Worm (Caenorhabditis elegans) whole organism, L4 larva: ENCODE data around the gene F43C1.7.

Experiments
- F10B5.3 ChIP-seq: sonication (generic microtip); optimal IDR thresholded peaks from 2 replicates; lab custom pipeline; 2016; ENCODE audit warnings: mild to moderate bottlenecking, missing genetic modification characterization, missing compliant biosample characterization
- F37D6.2 ChIP-seq: sonication (generic microtip); optimal IDR thresholded peaks from 2 replicates; lab custom pipeline; 2016; ENCODE audit warnings: mild to moderate bottlenecking, missing genetic modification characterization, missing compliant biosample characterization
- T20F7.1 ChIP-seq: fragments of 200-800 bp; sonication (Bioruptor generic); optimal IDR thresholded peaks from 2 replicates; lab custom pipeline; 2018; ENCODE audit warnings: mild to moderate bottlenecking, missing genetic modification characterization, missing compliant biosample characterization
- Y48G9A.11 ChIP-seq: fragments of 200-800 bp; sonication (Bioruptor generic); IDR thresholded peaks from 2 replicates; pipeline ENCODE4 v1.3.6; 2022; ENCODE audit warnings: missing genetic modification reagents, missing genetic modification characterization, missing compliant biosample characterization
- Y5F2A.4 ChIP-seq: fragments of 200-800 bp; sonication (Bioruptor generic); optimal IDR thresholded peaks from 2 replicates; lab custom pipeline; 2018; ENCODE audit warnings: mild to moderate bottlenecking, missing genetic modification characterization, missing compliant biosample characterization
- Y75B8A.6 ChIP-seq: fragments of 200-800 bp; sonication (Bioruptor generic); IDR thresholded peaks from 2 replicates; pipeline ENCODE4 v1.3.6; 2022; ENCODE audit warnings: missing genetic modification reagents, missing genetic modification characterization, missing compliant biosample characterization
- ZK546.5 ChIP-seq, 2 experiments: sonication (generic microtip); optimal IDR thresholded peaks; 2 replicates each; lab custom pipeline; 2017; ENCODE audit warnings: missing biosample characterization in 2 of 2, missing genetic modification characterization in 2 of 2
- aha-1 ChIP-seq: fragments of 150-350 bp; peaks from one replicate; lab custom pipeline; 2014; ENCODE audit warnings: missing biosample characterization, missing genetic modification characterization
- ama-1 ChIP-seq: fragments of 150-350 bp; optimal IDR thresholded peaks from 2 replicates; lab custom pipeline; 2014; ENCODE audit warnings: inconsistent platforms, mixed read lengths
- arid-1 ChIP-seq: fragments of 200-800 bp; sonication (Bioruptor generic); conservative IDR thresholded peaks from 2 replicates; pipeline ENCODE4 v1.3.6; 2022; ENCODE audit warnings: missing genetic modification reagents, missing genetic modification characterization, missing compliant biosample characterization
- ceh-28 ChIP-seq: fragments of 150-350 bp; optimal IDR thresholded peaks from 2 replicates; lab custom pipeline; 2014; ENCODE audit warnings: missing biosample characterization, missing genetic modification reagents, missing genetic modification characterization
- ceh-44 ChIP-seq: fragments of 200-800 bp; sonication (Bioruptor generic); IDR thresholded peaks from 2 replicates; pipeline ENCODE4 v1.3.6; 2022; ENCODE audit warnings: missing genetic modification reagents, missing genetic modification characterization, missing compliant biosample characterization
- ces-1 ChIP-seq: fragments of 150-350 bp; sonication (generic microtip); optimal IDR thresholded peaks from 4 replicates; lab custom pipeline; 2014; ENCODE audit warnings: missing biosample characterization, missing genetic modification reagents, missing genetic modification characterization
- daf-8 ChIP-seq: fragments of 200-800 bp; sonication (Bioruptor generic); IDR thresholded peaks from 2 replicates; pipeline ENCODE4 v1.3.6; 2022; ENCODE audit warnings: missing genetic modification characterization, missing compliant biosample characterization
- duxl-1 ChIP-seq: sonication (generic microtip); optimal IDR thresholded peaks from 2 replicates; lab custom pipeline; 2016; ENCODE audit warnings: mild to moderate bottlenecking, missing genetic modification characterization, moderate library complexity, missing compliant biosample characterization; ENCODE audit not compliant: poor library complexity
- egl-27 ChIP-seq: sonication (generic microtip); optimal IDR thresholded peaks from 3 replicates; lab custom pipeline; 2017; ENCODE audit warnings: missing biosample characterization, missing genetic modification reagents, missing genetic modification characterization
- hlh-11 ChIP-seq: fragments of 200-800 bp; sonication (Bioruptor generic); optimal IDR thresholded peaks from 2 replicates; lab custom pipeline; 2018; ENCODE audit warnings: mild to moderate bottlenecking, missing genetic modification characterization, missing compliant biosample characterization
- hmg-1.1 ChIP-seq: fragments of 200-800 bp; sonication (Bioruptor generic); IDR thresholded peaks from 2 replicates; pipeline ENCODE4 v1.3.6; 2022; ENCODE audit warnings: missing genetic modification reagents, missing genetic modification characterization, missing compliant biosample characterization
- lin-1 ChIP-seq: fragments of 200-800 bp; sonication (Bioruptor generic); IDR thresholded peaks from 2 replicates; pipeline ENCODE4 v1.3.6; 2022; ENCODE audit warnings: missing genetic modification reagents, missing genetic modification characterization, missing compliant biosample characterization
- lin-13 ChIP-seq: fragments of 150-350 bp; optimal IDR thresholded peaks from 2 replicates; lab custom pipeline; 2014; ENCODE audit warnings: missing biosample characterization, missing genetic modification reagents, missing genetic modification characterization
- madf-5 ChIP-seq, 2 experiments: fragments of 200-800 bp; sonication (Bioruptor generic); IDR thresholded peaks; 2 replicates each; pipeline ENCODE4 v1.3.6; 2022; ENCODE audit warnings: missing compliant biosample characterization in 2 of 2, missing genetic modification characterization in 2 of 2
- mdl-1 ChIP-seq, 2 experiments: fragments of 150-350 bp in 1 of 2; sonication (generic microtip) in 1 of 2; optimal IDR thresholded peaks; 2 replicates each; lab custom pipeline; 2014 to 2017; ENCODE audit warnings: missing biosample characterization in 2 of 2, missing genetic modification characterization in 2 of 2
- mdt-29 ChIP-seq: fragments of 200-800 bp; sonication (Bioruptor generic); IDR thresholded peaks from 2 replicates; pipeline ENCODE4 v1.3.6; 2022; ENCODE audit warnings: missing genetic modification reagents, missing genetic modification characterization, missing compliant biosample characterization
- mxl-2 ChIP-seq: fragments of 200-800 bp; sonication (Bioruptor generic); conservative IDR thresholded peaks from 2 replicates; pipeline ENCODE4 v1.3.6; 2022; ENCODE audit warnings: missing genetic modification reagents, missing genetic modification characterization, missing compliant biosample characterization
- nhr-10 ChIP-seq: fragments of 150-350 bp; optimal IDR thresholded peaks from 2 replicates; lab custom pipeline; 2014; ENCODE audit warnings: missing biosample characterization, missing genetic modification characterization
- nhr-111 ChIP-seq: fragments of 200-800 bp; sonication (Bioruptor generic); optimal IDR thresholded peaks from 2 replicates; lab custom pipeline; 2018; ENCODE audit warnings: mild to moderate bottlenecking, missing genetic modification characterization, missing compliant biosample characterization
- nhr-28 ChIP-seq: fragments of 150-350 bp; optimal IDR thresholded peaks from 2 replicates; lab custom pipeline; 2014; ENCODE audit warnings: missing biosample characterization, missing genetic modification characterization
- nhr-41 ChIP-seq: fragments of 200-800 bp; sonication (Bioruptor generic); IDR thresholded peaks from 2 replicates; pipeline ENCODE4 v1.3.6; 2022; ENCODE audit warnings: missing genetic modification reagents, missing genetic modification characterization, missing compliant biosample characterization
- nhr-48 ChIP-seq: sonication (generic microtip); optimal IDR thresholded peaks from 2 replicates; lab custom pipeline; 2016; ENCODE audit warnings: mild to moderate bottlenecking, missing genetic modification characterization, missing compliant biosample characterization
- nhr-76 ChIP-seq: fragments of 150-350 bp; optimal IDR thresholded peaks from 2 replicates; lab custom pipeline; 2014; ENCODE audit warnings: missing biosample characterization, missing genetic modification characterization
- nhr-77 ChIP-seq: fragments of 150-350 bp; optimal IDR thresholded peaks from 2 replicates; lab custom pipeline; 2014; ENCODE audit warnings: missing biosample characterization, missing genetic modification characterization
- php-3 ChIP-seq: fragments of 200-800 bp; sonication (Bioruptor generic); IDR thresholded peaks from 2 replicates; pipeline ENCODE4 v1.3.6; 2022; ENCODE audit warnings: missing genetic modification reagents, missing genetic modification characterization, missing compliant biosample characterization
- rbr-2 ChIP-seq: sonication (generic microtip); optimal IDR thresholded peaks from 2 replicates; lab custom pipeline; 2016; ENCODE audit warnings: missing genotype, missing genetic modification characterization, missing compliant biosample characterization
- saeg-2 ChIP-seq: fragments of 200-800 bp; sonication (Bioruptor generic); IDR thresholded peaks from 2 replicates; pipeline ENCODE4 v1.3.6; 2022; ENCODE audit warnings: missing genetic modification reagents, missing genetic modification characterization, missing compliant biosample characterization
- skn-1 ChIP-seq: fragments of 150-350 bp; optimal IDR thresholded peaks from 2 replicates; lab custom pipeline; 2014; ENCODE audit warnings: missing biosample characterization, missing genetic modification characterization
- snpc-1.2 ChIP-seq: fragments of 200-800 bp; sonication (Bioruptor generic); IDR thresholded peaks from 2 replicates; pipeline ENCODE4 v1.3.6; 2022; ENCODE audit warnings: missing genetic modification reagents, missing genetic modification characterization, missing compliant biosample characterization
- snpc-4 ChIP-seq: fragments of 150-350 bp; optimal IDR thresholded peaks from 2 replicates; lab custom pipeline; 2014; ENCODE audit warnings: missing biosample characterization, missing genetic modification characterization
- zip-2 ChIP-seq: fragments of 150-350 bp; optimal IDR thresholded peaks from 2 replicates; lab custom pipeline; 2014; ENCODE audit warnings: missing biosample characterization, missing genetic modification characterization
- ztf-11 ChIP-seq: fragments of 150-350 bp; optimal IDR thresholded peaks from 2 replicates; lab custom pipeline; 2014; ENCODE audit warnings: missing biosample characterization, missing genetic modification characterization
- ztf-7 ChIP-seq: fragments of 150-350 bp; optimal IDR thresholded peaks from 2 replicates; lab custom pipeline; 2014; ENCODE audit warnings: missing biosample characterization, missing genetic modification characterization

The F43C1.7 gene

DNA sequence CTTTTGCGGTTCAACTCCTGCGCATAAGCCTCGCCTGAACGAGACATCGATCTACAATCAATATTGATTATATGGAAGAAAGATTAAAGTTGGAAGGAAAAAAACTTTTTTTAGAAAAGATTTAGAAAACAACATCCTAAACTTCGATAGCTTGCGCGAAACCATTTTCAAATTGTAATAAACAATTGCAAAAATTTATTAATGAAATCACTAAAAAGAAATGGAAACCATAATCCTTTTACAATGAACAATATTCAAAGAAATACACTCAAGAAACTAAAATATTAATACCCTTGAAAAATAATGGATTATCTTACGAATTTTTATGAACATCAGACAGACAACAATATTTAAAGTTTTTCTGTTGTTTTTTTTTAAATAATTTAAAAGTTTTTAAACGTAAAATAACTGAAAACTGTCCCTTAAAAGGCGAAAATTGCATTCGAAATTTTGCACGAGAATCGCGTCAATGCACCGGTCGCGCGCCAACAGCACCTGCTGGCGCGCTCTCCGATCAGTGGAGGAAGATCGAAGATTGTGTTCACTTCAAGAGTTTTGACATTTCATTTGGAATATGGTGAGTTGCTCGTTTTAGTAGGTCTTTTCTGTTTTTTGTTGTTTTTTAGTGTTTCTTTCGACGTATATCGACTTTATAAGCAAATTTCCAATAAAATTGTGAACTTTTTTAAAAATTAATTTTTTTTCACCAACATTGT lies 27.0 kb upstream of the F43C1.7 start, which contains the start of the genes sftb-1 and R10E4.1 (continued):
- TF ChIP-seq hmg-1.1 (peak; percentile 47; the same call in 1 of the 2 replicates), snpc-4 (tag; lab: Kevin White, UChicago) (no peak), T20F7.1 (GFP tag; lab: Kevin White, UChicago) (peak; percentile 64), hlh-11 (tag; lab: Kevin White, UChicago) (peak; percentile 67), ztf-7 (tag; lab: Kevin White, UChicago) (peak; percentile 25), ceh-28 (tag; lab: Kevin White, UChicago) (no peak), F37D6.2 (tag; lab: Kevin White, UChicago) (peak; percentile 15), rbr-2 (tag; lab: Kevin White, UChicago) (peak; percentile 50)

DNA sequence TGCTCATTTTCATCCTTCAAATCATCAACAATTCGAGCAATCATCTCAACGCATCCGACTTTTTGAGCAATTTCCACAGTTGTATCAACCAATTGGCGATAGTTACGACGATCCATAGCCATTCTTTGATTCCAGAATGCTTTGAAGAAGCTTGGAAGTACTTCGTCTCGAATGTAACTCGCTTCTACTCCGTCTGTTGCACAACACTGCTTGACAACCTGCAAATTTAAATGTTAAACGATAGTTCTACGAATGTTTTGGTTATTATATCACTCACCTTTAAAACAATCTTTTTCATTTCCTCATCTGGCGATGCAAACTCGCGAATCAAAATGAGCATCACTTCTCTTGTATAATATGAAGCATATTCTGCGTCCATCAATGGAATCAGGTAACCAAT lies 23.5 kb upstream of the F43C1.7 start:
- TF ChIP-seq aha-1 (tag; lab: Kevin White, UChicago) = peak; percentile 62
- TF ChIP-seq nhr-77 = no peak

DNA sequence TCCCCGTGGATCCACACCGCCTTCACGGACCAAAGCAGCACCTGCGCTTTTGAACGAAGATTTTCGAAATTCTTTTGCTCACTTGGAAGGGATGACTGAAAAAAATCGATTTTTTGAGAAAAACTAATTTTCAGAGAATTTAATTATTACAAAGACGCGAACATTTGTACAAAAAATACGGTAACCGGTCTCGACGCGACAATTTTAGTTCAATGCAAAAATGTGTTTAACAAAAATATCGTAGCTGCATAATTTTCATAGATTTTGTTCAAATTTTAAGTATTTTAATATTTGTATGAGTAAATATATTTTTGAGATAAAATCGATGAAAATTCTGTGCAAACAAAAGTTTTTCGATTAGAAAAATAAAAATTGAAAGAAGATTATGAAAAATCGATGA lies 20.7 kb upstream of the F43C1.7 start, which contains the start of gene T08A11.1:
TSS of gene T08A11.1 (minus strand) at position 101 of the 400 bp plus-strand sequence.
- TF ChIP-seq madf-5 (GFP tag; IDR thresholded peaks at IDR 0.05; lab: Robert Waterston, UW) (no peak), lin-1 (GFP tag; lab: Robert Waterston, UW) (no peak), mxl-2 (GFP tag; lab: Robert Waterston, UW) (no peak), php-3 (GFP tag; lab: Robert Waterston, UW) (no peak), zip-2 (tag; lab: Kevin White, UChicago) (no peak), lin-13 (no peak), Y48G9A.11 (GFP tag; lab: Robert Waterston, UW) (no peak)
- TF ChIP-seq, all 104 proteins: peak for 0

DNA sequence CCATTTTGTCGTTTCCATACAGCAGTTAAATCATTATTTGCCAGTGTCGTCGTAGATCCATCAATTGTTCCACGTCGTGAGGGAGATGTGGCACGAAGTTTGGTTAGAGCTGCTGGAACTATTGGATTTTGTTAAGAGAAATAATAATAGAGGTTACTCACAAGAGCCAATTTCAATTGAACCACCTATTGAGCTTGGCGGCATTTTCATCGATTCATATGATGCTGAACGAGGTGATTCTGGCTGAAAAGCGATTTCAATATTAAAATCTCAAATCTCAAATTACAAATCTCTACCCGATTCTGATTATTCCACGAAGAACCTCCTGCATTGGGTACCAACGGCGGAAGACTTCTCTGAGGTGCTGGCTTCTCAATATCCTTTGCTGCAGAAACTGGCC lies 15.5 kb upstream of the F43C1.7 start:
- peak; percentile 95 for TF ChIP-seq aha-1 (tag; lab: Kevin White, UChicago)
- no peak for TF ChIP-seq Y5F2A.4 (GFP tag; lab: Kevin White, UChicago)

DNA sequence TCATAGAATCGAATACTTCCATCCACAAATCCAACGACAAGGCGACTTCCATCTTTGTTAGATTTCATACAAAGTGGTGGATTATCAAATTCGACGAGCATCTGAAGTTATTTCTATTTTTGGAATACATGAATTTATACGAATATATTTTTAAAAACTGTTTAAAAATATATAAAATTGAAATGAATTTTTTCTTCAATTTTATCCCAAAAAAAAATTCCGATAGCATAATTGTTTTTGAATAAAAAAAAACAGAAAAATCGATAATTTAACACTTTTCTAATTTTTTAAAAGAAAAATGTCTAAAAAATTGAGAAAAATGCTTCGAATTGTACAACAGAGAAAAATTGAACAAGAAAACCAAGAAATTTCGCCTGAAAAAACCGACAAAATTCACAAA lies 5.2 kb upstream of the F43C1.7 start, which contains the start of gene Y44F5A.1:
TSS of gene Y44F5A.1 (minus strand) at position 101 of the 400 bp plus-strand sequence.
- TF ChIP-seq snpc-1.2 (no peak), egl-27 (tag; lab: Kevin White, UChicago) (no peak), daf-8 (no peak), T20F7.1 (GFP tag; lab: Kevin White, UChicago) (no peak), ces-1 (GFP tag; lab: Kevin White, UChicago) (no peak)

DNA sequence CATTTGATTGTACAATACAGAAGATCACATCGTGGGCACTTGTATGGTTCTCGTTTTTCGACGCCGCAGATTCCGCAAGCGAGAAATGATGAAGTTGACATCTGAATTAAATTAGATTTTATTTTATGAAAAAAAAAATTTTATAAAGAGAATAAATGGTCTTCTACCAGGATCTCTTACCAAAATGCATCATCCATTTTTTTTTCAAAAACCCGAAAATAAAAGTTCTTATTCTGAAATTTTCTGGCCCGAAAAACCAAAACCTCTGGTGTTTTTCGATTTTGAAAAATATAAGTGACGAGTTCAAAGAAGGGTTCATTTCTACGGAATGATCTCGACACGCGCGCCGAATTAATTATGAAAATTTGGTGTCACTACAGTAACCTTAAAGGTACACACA lies 1.9 kb upstream of the F43C1.7 start, which contains the start of gene zhit-2:
TSS of gene zhit-2 (minus strand) at position 101 of the 400 bp plus-strand sequence.
- no peak for TF ChIP-seq nhr-48 (tag; lab: Kevin White, UChicago)
- no peak for TF ChIP-seq saeg-2 (GFP tag; lab: Robert Waterston, UW)
- no peak for TF ChIP-seq nhr-41 (GFP tag; lab: Robert Waterston, UW)

DNA sequence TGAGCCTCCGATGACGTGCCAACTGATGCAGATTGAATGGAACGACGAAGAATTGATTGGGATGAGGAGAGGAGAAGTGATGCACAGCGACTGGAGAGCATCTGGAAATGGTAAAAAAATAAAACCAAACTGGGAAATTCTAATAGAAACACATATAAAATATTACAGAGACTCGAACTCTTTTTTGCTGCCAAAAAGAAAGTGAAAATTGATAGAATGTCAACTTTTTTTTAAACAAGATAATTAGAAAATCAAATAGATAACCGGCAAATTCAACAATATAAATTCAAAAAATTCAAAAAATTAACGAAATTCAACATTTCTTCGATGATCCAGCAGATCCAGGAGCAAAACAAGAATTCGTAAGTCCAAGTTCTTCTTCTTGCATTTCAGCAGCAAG lies 1.1 kb upstream of the F43C1.7 start, which contains the start of gene mrpl-21:
TSS of gene mrpl-21 (minus strand) at position 101 of the 400 bp plus-strand sequence.
- TF ChIP-seq F37D6.2 (tag; lab: Kevin White, UChicago) (no peak), nhr-111 (GFP tag; lab: Kevin White, UChicago) (no peak), mdt-29 (no peak), nhr-76 (no peak), skn-1 (tag; lab: Kevin White, UChicago) (no peak), duxl-1 (tag; lab: Kevin White, UChicago) (no peak), nhr-28 (no peak), nhr-10 (tag; lab: Kevin White, UChicago) (no peak), arid-1 (GFP tag; lab: Robert Waterston, UW) (no peak), ztf-11 (tag; lab: Kevin White, UChicago) (no peak), ZK546.5 (tag; optimal IDR thresholded peaks at IDR 0.05; lab: Kevin White, UChicago) (no peak), Y75B8A.6 (GFP tag; lab: Robert Waterston, UW) (no peak), ama-1 (no peak), snpc-1.2 (no peak), ceh-44 (GFP tag; lab: Robert Waterston, UW) (no peak), F10B5.3 (tag; lab: Kevin White, UChicago) (no peak), snpc-4 (tag; lab: Kevin White, UChicago) (no peak), mdl-1 (tag; optimal IDR thresholded peaks at IDR 0.05; lab: Kevin White, UChicago) (no peak)
